Worm (Caenorhabditis elegans): ENCODE data around the gene sru-13.

DNA sequence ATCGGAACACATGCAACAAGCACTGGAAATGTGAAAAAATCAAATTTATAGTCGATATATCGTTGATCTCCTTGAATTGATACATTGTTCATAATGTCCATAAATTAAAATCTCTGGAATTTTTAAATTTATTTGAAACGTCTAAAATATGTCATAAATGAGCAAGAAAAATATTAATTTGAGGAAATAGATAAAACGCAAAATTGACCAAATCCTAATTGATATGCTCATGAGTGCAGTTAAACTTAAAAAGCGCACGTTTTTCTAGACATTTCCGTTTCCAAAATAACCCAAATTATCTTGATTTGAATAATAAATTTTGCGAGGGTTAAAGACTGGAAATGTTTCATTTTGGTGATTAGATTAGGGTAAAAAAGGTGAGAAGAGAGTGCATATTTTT lies at the start of gene sru-13:
- no peak for TF ChIP-seq flt-1 (GFP tag; IDR thresholded peaks at IDR 0.05)
- no peak for TF ChIP-seq aly-1 (tag; optimal IDR thresholded peaks at IDR 0.05)
